Fruit fly (Drosophila melanogaster) whole organism, embryonic: ENCODE measurements around the gene CG14507.

ENCODE experiments used
- CG10565 ChIP-seq: fragments of 200-800 bp; sonication (Bioruptor generic); optimal IDR thresholded peaks from 3 replicates; lab custom pipeline; 2016; ENCODE audit warnings: missing biosample characterization, mild to moderate bottlenecking, missing genetic modification characterization
- CG12942 ChIP-seq: fragments of 200-800 bp; sonication (Bioruptor generic); optimal IDR thresholded peaks from 3 replicates; lab custom pipeline; 2016; ENCODE audit warnings: missing biosample characterization, missing genetic modification characterization
- CG13123 ChIP-seq: fragments of 200-800 bp; sonication (Bioruptor generic); optimal IDR thresholded peaks from 2 replicates; lab custom pipeline; 2016; ENCODE audit warnings: missing biosample characterization, missing genetic modification characterization
- CG13296 ChIP-seq: fragments of 200-800 bp; sonication (Bioruptor generic); optimal IDR thresholded peaks from 3 replicates; lab custom pipeline; 2018; ENCODE audit warnings: missing biosample characterization, mild to moderate bottlenecking, missing genetic modification characterization
- CG15269 ChIP-seq: fragments of 200-800 bp; sonication (Bioruptor generic); optimal IDR thresholded peaks from 2 replicates; lab custom pipeline; 2018; ENCODE audit warnings: missing biosample characterization, mild to moderate bottlenecking, missing genetic modification characterization, moderate library complexity
- CG1529 ChIP-seq: fragments of 200-800 bp; sonication (Bioruptor generic); optimal IDR thresholded peaks from 3 replicates; lab custom pipeline; 2018; ENCODE audit warnings: missing biosample characterization, missing genetic modification characterization
- CG16863 ChIP-seq: fragments of 200-800 bp; sonication (Bioruptor generic); optimal IDR thresholded peaks from 3 replicates; lab custom pipeline; 2016; ENCODE audit warnings: missing biosample characterization, missing genetic modification characterization
- CG17829 ChIP-seq: fragments of 200-800 bp; optimal IDR thresholded peaks from 2 replicates; lab custom pipeline; 2019; ENCODE audit warnings: missing biosample characterization, mild to moderate bottlenecking, missing genetic modification characterization, moderate library complexity
- CG18764 ChIP-seq: fragments of 200-800 bp; sonication (Bioruptor generic); optimal IDR thresholded peaks from 3 replicates; lab custom pipeline; 2016; ENCODE audit warnings: missing biosample characterization, missing genetic modification characterization
- CG31224 ChIP-seq: fragments of 200-800 bp; sonication (Bioruptor generic); IDR thresholded peaks from 2 replicates; pipeline ENCODE4 v1.3.6; 2022; ENCODE audit warnings: missing biosample characterization, missing genetic modification characterization
- CG32767 ChIP-seq: fragments of 200-800 bp; sonication (Bioruptor generic); IDR thresholded peaks from 2 replicates; pipeline ENCODE4 v1.3.6; 2022; ENCODE audit warnings: missing biosample characterization, missing genetic modification characterization
- CG4404 ChIP-seq: fragments of 200-800 bp; sonication (Bioruptor generic); IDR thresholded peaks from 2 replicates; pipeline ENCODE4 v1.3.6; 2022; ENCODE audit warnings: missing biosample characterization, missing genetic modification characterization
- CG4854 ChIP-seq: fragments of 200-800 bp; sonication (Bioruptor generic); optimal IDR thresholded peaks from 2 replicates; lab custom pipeline; 2016; ENCODE audit warnings: missing biosample characterization, missing genetic modification characterization, inconsistent platforms
- CG7839 ChIP-seq: fragments of 200-800 bp; sonication (Bioruptor generic); optimal IDR thresholded peaks from 3 replicates; lab custom pipeline; 2018; ENCODE audit warnings: missing biosample characterization, mild to moderate bottlenecking, missing genetic modification characterization, moderate library complexity
- CG8089 ChIP-seq: fragments of 200-800 bp; sonication (Bioruptor generic); optimal IDR thresholded peaks from 3 replicates; lab custom pipeline; 2016; ENCODE audit warnings: missing biosample characterization, missing genetic modification characterization
- CG8281 ChIP-seq: fragments of 200-800 bp; sonication (Bioruptor generic); optimal IDR thresholded peaks from 2 replicates; lab custom pipeline; 2018; ENCODE audit warnings: missing biosample characterization, mild to moderate bottlenecking, missing genetic modification characterization, moderate library complexity
- CG8359 ChIP-seq: fragments of 200-800 bp; sonication (Bioruptor generic); optimal IDR thresholded peaks from 2 replicates; lab custom pipeline; 2017; ENCODE audit warnings: missing biosample characterization, mild to moderate bottlenecking, missing genetic modification characterization, borderline replicate concordance
- CG8478 ChIP-seq: fragments of >200 bp; optimal IDR thresholded peaks from 2 replicates; lab custom pipeline; 2018
- CG9215 ChIP-seq: fragments of 200-800 bp; sonication (Bioruptor generic); IDR thresholded peaks from 2 replicates; pipeline ENCODE4 v1.3.6; 2022; ENCODE audit warnings: missing biosample characterization, missing genetic modification characterization
- CG9797 ChIP-seq: fragments of 200-800 bp; sonication (Bioruptor generic); optimal IDR thresholded peaks from 3 replicates; lab custom pipeline; 2018; ENCODE audit warnings: missing biosample characterization, mild to moderate bottlenecking, missing genetic modification characterization
- CG9817 ChIP-seq: fragments of 200-800 bp; sonication (Bioruptor generic); optimal IDR thresholded peaks from 2 replicates; lab custom pipeline; 2018; ENCODE audit warnings: missing biosample characterization, mild to moderate bottlenecking, missing genetic modification characterization, moderate library complexity
- CG9876 ChIP-seq: fragments of 200-800 bp; sonication (Bioruptor generic); optimal IDR thresholded peaks from 2 replicates; lab custom pipeline; 2016; ENCODE audit warnings: missing biosample characterization, missing genetic modification characterization
- H2.0 ChIP-seq: fragments of 200-800 bp; sonication (Bioruptor generic); IDR thresholded peaks from 2 replicates; pipeline ENCODE4 v1.3.6; 2022; ENCODE audit warnings: missing biosample characterization, missing genetic modification characterization
- Jarid2 ChIP-seq: fragments of 200-800 bp; sonication (Bioruptor generic); optimal IDR thresholded peaks from 3 replicates; lab custom pipeline; 2017; ENCODE audit warnings: mild to moderate bottlenecking, missing biosample characterization, missing genetic modification reagents, missing genetic modification characterization
- Lpt ChIP-seq: fragments of >200 bp; optimal IDR thresholded peaks from 2 replicates; lab custom pipeline; 2018; ENCODE audit warnings: missing biosample characterization, missing genetic modification characterization
- MBD-R2 ChIP-seq: fragments of 200-800 bp; sonication (Bioruptor generic); IDR thresholded peaks from 2 replicates; pipeline ENCODE4 v1.3.6; 2022; ENCODE audit warnings: missing biosample characterization, missing genetic modification characterization
- NC2β ChIP-seq: fragments of 200-800 bp; sonication (Bioruptor generic); optimal IDR thresholded peaks from 2 replicates; lab custom pipeline; 2016; ENCODE audit warnings: missing biosample characterization, missing genetic modification characterization
- NFAT ChIP-seq: fragments of 200-800 bp; sonication (Bioruptor generic); IDR thresholded peaks from 2 replicates; pipeline ENCODE4 v1.3.6; 2022; ENCODE audit warnings: missing biosample characterization, missing genetic modification characterization
- PHDP ChIP-seq: fragments of 200-800 bp; sonication (Bioruptor generic); optimal IDR thresholded peaks from 3 replicates; lab custom pipeline; 2018; ENCODE audit warnings: missing biosample characterization, mild to moderate bottlenecking, missing genetic modification characterization, moderate library complexity
- Taf1 ChIP-seq: fragments of 200-800 bp; sonication (Bioruptor generic); IDR thresholded peaks from 2 replicates; pipeline ENCODE4 v1.3.6; 2022; ENCODE audit warnings: missing biosample characterization, missing genetic modification characterization
- al ChIP-seq: fragments of 200-800 bp; sonication (Bioruptor generic); IDR thresholded peaks from 2 replicates; pipeline ENCODE4 v1.3.6; 2022; ENCODE audit warnings: missing biosample characterization, missing genetic modification characterization
- ase ChIP-seq: fragments of 200-800 bp; sonication (Bioruptor generic); IDR thresholded peaks from 3 replicates; pipeline ENCODE4 v1.3.6; 2022; ENCODE audit warnings: missing biosample characterization, missing genetic modification characterization
- bsh ChIP-seq, 2 experiments: fragments of 200-800 bp; sonication (Bioruptor generic); optimal IDR thresholded peaks; 2 replicates each; lab custom pipeline; 2017 to 2018; ENCODE audit warnings: mild to moderate bottlenecking in 2 of 2, missing biosample characterization in 2 of 2, missing genetic modification characterization in 2 of 2, moderate library complexity in 1 of 2
- chm ChIP-seq: fragments of 200-800 bp; sonication (Bioruptor generic); IDR thresholded peaks from 2 replicates; pipeline ENCODE4 v1.3.6; 2022; ENCODE audit warnings: missing biosample characterization, missing genetic modification characterization
- croc ChIP-seq: fragments of 200-800 bp; sonication (Bioruptor generic); conservative IDR thresholded peaks from 3 replicates; pipeline ENCODE4 v1.3.6; 2022; ENCODE audit warnings: missing biosample characterization, missing genetic modification characterization
- dimm ChIP-seq: fragments of 200-800 bp; sonication (Bioruptor generic); IDR thresholded peaks from 2 replicates; pipeline ENCODE4 v1.3.6; 2022; ENCODE audit warnings: missing biosample characterization, missing genetic modification characterization
- disco-r ChIP-seq: fragments of 200-800 bp; sonication (Bioruptor generic); optimal IDR thresholded peaks from 2 replicates; lab custom pipeline; 2016; ENCODE audit warnings: missing biosample characterization, missing genetic modification characterization
- emc ChIP-seq: fragments of 200-800 bp; sonication (Bioruptor generic); optimal IDR thresholded peaks from 2 replicates; lab custom pipeline; 2016; ENCODE audit warnings: missing biosample characterization, missing genetic modification characterization
- fd102C ChIP-seq: fragments of 200-800 bp; sonication (Bioruptor generic); optimal IDR thresholded peaks from 2 replicates; lab custom pipeline; 2018; ENCODE audit warnings: missing biosample characterization, mild to moderate bottlenecking, missing genetic modification characterization, moderate library complexity
- gsb ChIP-seq: fragments of 200-800 bp; sonication (Bioruptor generic); IDR thresholded peaks from 2 replicates; pipeline ENCODE4 v1.3.6; 2022; ENCODE audit warnings: missing biosample characterization, missing genetic modification characterization
- h ChIP-seq: fragments of >200 bp; optimal IDR thresholded peaks from 2 replicates; lab custom pipeline; 2017
- kah ChIP-seq: fragments of 200-800 bp; sonication (Bioruptor generic); optimal IDR thresholded peaks from 2 replicates; lab custom pipeline; 2018; ENCODE audit warnings: missing biosample characterization, mild to moderate bottlenecking, missing genetic modification characterization
- pros ChIP-seq: fragments of 200-800 bp; sonication (Bioruptor generic); optimal IDR thresholded peaks from 3 replicates; lab custom pipeline; 2019; ENCODE audit warnings: missing biosample characterization, mild to moderate bottlenecking, missing genetic modification characterization, moderate library complexity
- row ChIP-seq: fragments of 200-800 bp; sonication (Bioruptor generic); IDR thresholded peaks from 3 replicates; pipeline ENCODE4 v1.3.6; 2022; ENCODE audit warnings: missing biosample characterization, missing genetic modification characterization
- so ChIP-seq: fragments of 200-800 bp; sonication (Bioruptor generic); IDR thresholded peaks from 3 replicates; pipeline ENCODE4 v1.3.6; 2022; ENCODE audit warnings: missing biosample characterization, missing genetic modification characterization
- tll ChIP-seq, 2 experiments: fragments of 200-800 bp in 1 of 2; fragments of >200 bp in 1 of 2; sonication (Bioruptor generic) in 1 of 2; optimal IDR thresholded peaks; 2 replicates each; lab custom pipeline; 2017 to 2019; ENCODE audit warnings: missing biosample characterization in 2 of 2, missing genetic modification characterization in 2 of 2, mild to moderate bottlenecking in 1 of 2, moderate library complexity in 1 of 2
- tna ChIP-seq: fragments of 200-800 bp; sonication (Bioruptor generic); IDR thresholded peaks from 2 replicates; pipeline ENCODE4 v1.3.6; 2022; ENCODE audit warnings: missing biosample characterization, missing genetic modification characterization; ENCODE audit not compliant: partially characterized antibody
- wor ChIP-seq: fragments of 200-800 bp; sonication (Bioruptor generic); IDR thresholded peaks from 2 replicates; pipeline ENCODE4 v1.3.6; 2022; ENCODE audit warnings: missing biosample characterization, missing genetic modification characterization
- zf30C ChIP-seq: fragments of 200-800 bp; sonication (Bioruptor generic); optimal IDR thresholded peaks from 3 replicates; lab custom pipeline; 2018; ENCODE audit warnings: missing biosample characterization, mild to moderate bottlenecking, missing genetic modification characterization

Gene CG14507

DNA sequence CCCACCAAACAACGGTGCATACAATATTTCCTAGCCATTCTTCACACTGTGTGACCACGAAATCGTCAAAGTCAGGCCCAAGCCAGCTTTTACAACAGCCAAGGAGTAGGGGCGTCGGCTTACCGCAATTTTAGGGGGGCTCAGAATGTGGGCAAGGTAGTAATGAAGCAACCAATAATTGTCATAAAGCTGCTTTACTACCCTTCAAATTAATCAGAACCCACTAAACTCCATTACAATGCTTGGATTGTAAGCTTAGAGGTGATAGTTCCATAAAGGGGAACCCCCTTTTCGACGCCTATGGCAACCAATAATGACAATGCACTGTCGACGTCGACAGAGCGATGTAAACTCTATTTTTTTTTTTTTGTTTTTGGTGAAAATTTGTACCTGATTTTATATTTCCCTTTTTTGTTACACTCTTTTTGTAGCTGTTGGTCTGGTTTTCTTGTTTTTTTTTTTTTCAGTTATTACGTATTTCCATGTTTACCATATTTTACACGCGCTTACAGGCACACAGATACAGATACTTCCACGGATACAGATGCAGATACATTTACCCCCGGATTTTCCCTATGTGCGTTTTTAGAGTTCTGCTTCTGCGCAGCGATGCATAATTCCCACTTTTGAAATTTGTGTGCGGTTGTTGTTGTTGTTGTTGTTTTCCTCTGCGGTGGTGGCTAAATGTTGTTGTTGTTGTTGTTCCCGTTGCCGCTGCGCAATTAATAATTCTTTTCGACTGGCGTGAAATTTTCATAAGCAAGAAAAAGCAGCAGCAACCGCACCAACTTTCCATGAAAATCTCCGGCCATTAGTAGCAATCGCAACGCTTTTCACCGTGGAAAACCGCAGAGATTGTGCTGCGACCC lies 22.7 kb downstream of the CG14507 start (continued):
- TF ChIP-seq CG8281 (tag; lab: Kevin White, UChicago) (peak; percentile 58), CG10565 (GFP tag; lab: Kevin White, UChicago) (peak; percentile 24), NFAT (GFP tag; lab: Robert Waterston, UW) (no peak), bsh (GFP tag; optimal IDR thresholded peaks at IDR 0.05; lab: Kevin White, UChicago) (peak; percentile 14 to 90), disco-r (GFP tag; lab: Kevin White, UChicago) (peak; percentile 34), CG4854 (GFP tag; lab: Kevin White, UChicago) (peak; percentile 42), emc (GFP tag; lab: Kevin White, UChicago) (no peak), wor (GFP tag; lab: Robert Waterston, UW) (peak; percentile 78), tll (GFP tag; optimal IDR thresholded peaks at IDR 0.05; lab: Kevin White, UChicago) (no peak), NC2β (GFP tag; lab: Kevin White, UChicago) (peak; percentile 68), CG9817 (tag; lab: Kevin White, UChicago) (peak; percentile 53), PHDP (tag; lab: Kevin White, UChicago) (peak; percentile 73), zf30C (no peak), CG7839 (tag; lab: Kevin White, UChicago) (peak; percentile 81), CG8359 (GFP tag; lab: Kevin White, UChicago) (peak; percentile 45), CG9215 (peak; percentile 9; the same call in 1 of the 2 replicates), CG8478 (lab: Kevin White, UChicago) (no peak), Lpt (GFP tag; lab: Kevin White, UChicago) (no peak), CG9876 (GFP tag; lab: Kevin White, UChicago) (peak; percentile 64), Taf1 (GFP tag; lab: Robert Waterston, UW) (no peak), CG18764 (GFP tag; lab: Kevin White, UChicago) (peak; percentile 74), CG17829 (tag; lab: Kevin White, UChicago) (peak; percentile 83), kah (GFP tag; lab: Kevin White, UChicago) (peak; percentile 52), H2.0 (GFP tag; lab: Robert Waterston, UW) (peak; percentile 78), MBD-R2 (GFP tag; lab: Robert Waterston, UW) (no peak), chm (peak; percentile 75; the same call in 1 of the 2 replicates), h (lab: Kevin White, UChicago) (no peak), CG15269 (tag; lab: Kevin White, UChicago) (peak; percentile 80), CG9797 (no peak), row (GFP tag; lab: Robert Waterston, UW) (peak; percentile 80), CG13296 (GFP tag; lab: Kevin White, UChicago) (peak; percentile 50), fd102C (GFP tag; lab: Kevin White, UChicago) (no peak), ase (GFP tag; lab: Robert Waterston, UW) (peak; percentile 73; the same call in 2 of the 3 replicates), Jarid2 (GFP tag; lab: Kevin White, UChicago) (peak; percentile 42), CG31224 (GFP tag; lab: Robert Waterston, UW) (0 out of 2 replicates have a peak, but pooled peaks have one; percentile 29), dimm (GFP tag; lab: Robert Waterston, UW) (peak; percentile 60; the same call in 1 of the 2 replicates), CG4404 (peak; percentile 35; the same call in 1 of the 2 replicates), so (GFP tag; lab: Robert Waterston, UW) (peak; percentile 68; the same call in 1 of the 3 replicates), croc (GFP tag; lab: Robert Waterston, UW) (peak; percentile 78), CG16863 (GFP tag; lab: Kevin White, UChicago) (peak; percentile 79), tna (GFP tag; lab: Robert Waterston, UW) (no peak), al (GFP tag; lab: Robert Waterston, UW) (0 out of 2 replicates have a peak, but pooled peaks have one; percentile 13), CG13123 (peak; percentile 38), CG12942 (GFP tag; lab: Kevin White, UChicago) (peak; percentile 75), CG1529 (peak; percentile 80), CG8089 (GFP tag; lab: Kevin White, UChicago) (peak; percentile 60), gsb (GFP tag; lab: Robert Waterston, UW) (0 out of 2 replicates have a peak, but pooled peaks have one; percentile 22), CG32767 (GFP tag; lab: Robert Waterston, UW) (peak; percentile 65), pros (GFP tag; lab: Kevin White, UChicago) (peak; percentile 30)
